Fruit fly (Drosophila melanogaster) whole organism, embryonic: ENCODE results near the gene CG6938.

Source experiments
- ATbp ChIP-seq: fragments of 200-800 bp; sonication (Bioruptor generic); optimal IDR thresholded peaks from 2 replicates; lab custom pipeline; 2017; ENCODE audit warnings: missing biosample characterization, mild to moderate bottlenecking, missing genetic modification characterization, missing genetic modification reagents
- Antp ChIP-seq: fragments of 200-800 bp; sonication (Bioruptor generic); optimal IDR thresholded peaks from 3 replicates; lab custom pipeline; 2016; ENCODE audit warnings: missing biosample characterization, missing genetic modification characterization
- B-H2 ChIP-seq: fragments of 200-800 bp; sonication (Bioruptor generic); optimal IDR thresholded peaks from 2 replicates; lab custom pipeline; 2018; ENCODE audit warnings: missing biosample characterization, mild to moderate bottlenecking, missing genetic modification characterization
- Bdp1 ChIP-seq: fragments of 200-800 bp; sonication (Bioruptor generic); optimal IDR thresholded peaks from 3 replicates; lab custom pipeline; 2016; ENCODE audit warnings: missing biosample characterization, missing genetic modification characterization
- CG10431 ChIP-seq: fragments of 200-800 bp; sonication (Bioruptor generic); optimal IDR thresholded peaks from 3 replicates; lab custom pipeline; 2018; ENCODE audit warnings: missing biosample characterization, mild to moderate bottlenecking, missing genetic modification characterization
- CG10565 ChIP-seq: fragments of 200-800 bp; sonication (Bioruptor generic); optimal IDR thresholded peaks from 3 replicates; lab custom pipeline; 2016; ENCODE audit warnings: missing biosample characterization, mild to moderate bottlenecking, missing genetic modification characterization
- CG11696 ChIP-seq: fragments of 200-800 bp; sonication (Bioruptor generic); IDR thresholded peaks from 2 replicates; pipeline ENCODE4 v1.3.6; 2022; ENCODE audit warnings: missing biosample characterization, missing genetic modification characterization
- CG12236 ChIP-seq: fragments of 200-800 bp; sonication (Bioruptor generic); optimal IDR thresholded peaks from 2 replicates; lab custom pipeline; 2016; ENCODE audit warnings: missing biosample characterization, missing genetic modification characterization
- CG13296 ChIP-seq: fragments of 200-800 bp; sonication (Bioruptor generic); optimal IDR thresholded peaks from 3 replicates; lab custom pipeline; 2018; ENCODE audit warnings: missing biosample characterization, mild to moderate bottlenecking, missing genetic modification characterization
- CG14667 ChIP-seq: fragments of 200-800 bp; sonication (Bioruptor generic); IDR thresholded peaks from 2 replicates; pipeline ENCODE4 v1.3.6; 2022; ENCODE audit warnings: missing biosample characterization, missing genetic modification characterization
- CG15073 ChIP-seq: fragments of 200-800 bp; sonication (Bioruptor generic); optimal IDR thresholded peaks from 2 replicates; lab custom pipeline; 2016; ENCODE audit warnings: missing biosample characterization, missing genetic modification characterization
- CG15269 ChIP-seq: fragments of 200-800 bp; sonication (Bioruptor generic); optimal IDR thresholded peaks from 2 replicates; lab custom pipeline; 2018; ENCODE audit warnings: missing biosample characterization, mild to moderate bottlenecking, missing genetic modification characterization, moderate library complexity
- CG1529 ChIP-seq: fragments of 200-800 bp; sonication (Bioruptor generic); optimal IDR thresholded peaks from 3 replicates; lab custom pipeline; 2018; ENCODE audit warnings: missing biosample characterization, missing genetic modification characterization
- CG16863 ChIP-seq: fragments of 200-800 bp; sonication (Bioruptor generic); optimal IDR thresholded peaks from 3 replicates; lab custom pipeline; 2016; ENCODE audit warnings: missing biosample characterization, missing genetic modification characterization
- CG18764 ChIP-seq: fragments of 200-800 bp; sonication (Bioruptor generic); optimal IDR thresholded peaks from 3 replicates; lab custom pipeline; 2016; ENCODE audit warnings: missing biosample characterization, missing genetic modification characterization
- CG33557 ChIP-seq: fragments of 200-800 bp; sonication (Bioruptor generic); optimal IDR thresholded peaks from 2 replicates; lab custom pipeline; 2019; ENCODE audit warnings: missing biosample characterization, mild to moderate bottlenecking, missing genetic modification characterization, moderate library complexity
- CG3838 ChIP-seq: fragments of 200-800 bp; sonication (Bioruptor generic); optimal IDR thresholded peaks from 3 replicates; lab custom pipeline; 2016; ENCODE audit warnings: missing biosample characterization, missing genetic modification characterization
- CG42726 ChIP-seq: fragments of 200-800 bp; sonication (Bioruptor generic); IDR thresholded peaks from 2 replicates; pipeline ENCODE4 v1.3.6; 2022; ENCODE audit warnings: missing biosample characterization, missing genetic modification characterization; ENCODE audit not compliant: partially characterized antibody
- CG4328 ChIP-seq: fragments of 200-800 bp; sonication (Bioruptor generic); optimal IDR thresholded peaks from 3 replicates; lab custom pipeline; 2017; ENCODE audit warnings: missing biosample characterization, missing genetic modification reagents, missing genetic modification characterization
- CoRest ChIP-seq: fragments of 200-800 bp; sonication (Bioruptor generic); optimal IDR thresholded peaks from 3 replicates; lab custom pipeline; 2018; ENCODE audit warnings: missing biosample characterization, mild to moderate bottlenecking, missing genetic modification characterization, moderate library complexity
- Doc3 ChIP-seq: fragments of 200-800 bp; sonication (Bioruptor generic); IDR thresholded peaks from 3 replicates; pipeline ENCODE4 v1.3.6; 2022; ENCODE audit warnings: missing biosample characterization, missing genetic modification characterization; ENCODE audit not compliant: partially characterized antibody
- Dp ChIP-seq: fragments of 200-800 bp; sonication (Bioruptor generic); optimal IDR thresholded peaks from 2 replicates; lab custom pipeline; 2018; ENCODE audit warnings: missing biosample characterization, mild to moderate bottlenecking, missing genetic modification characterization, moderate library complexity
- Fer1 ChIP-seq: fragments of 200-800 bp; sonication (Bioruptor generic); optimal IDR thresholded peaks from 2 replicates; lab custom pipeline; 2017; ENCODE audit warnings: missing biosample characterization, mild to moderate bottlenecking, missing genetic modification characterization
- Jarid2 ChIP-seq: fragments of 200-800 bp; sonication (Bioruptor generic); optimal IDR thresholded peaks from 3 replicates; lab custom pipeline; 2017; ENCODE audit warnings: mild to moderate bottlenecking, missing biosample characterization, missing genetic modification reagents, missing genetic modification characterization
- MBD-R2 ChIP-seq: fragments of 200-800 bp; sonication (Bioruptor generic); IDR thresholded peaks from 2 replicates; pipeline ENCODE4 v1.3.6; 2022; ENCODE audit warnings: missing biosample characterization, missing genetic modification characterization
- MESR4 ChIP-seq: fragments of 200-800 bp; sonication (Bioruptor generic); optimal IDR thresholded peaks from 2 replicates; lab custom pipeline; 2018; ENCODE audit warnings: missing biosample characterization, mild to moderate bottlenecking, missing genetic modification characterization, moderate library complexity
- MTF-1 ChIP-seq: fragments of 200-800 bp; sonication (Bioruptor generic); optimal IDR thresholded peaks from 2 replicates; lab custom pipeline; 2018; ENCODE audit warnings: missing biosample characterization, mild to moderate bottlenecking, missing genetic modification characterization, borderline replicate concordance
- Med ChIP-seq: fragments of 200-800 bp; sonication (Bioruptor generic); peaks from one replicate; lab custom pipeline; 2016; ENCODE audit warnings: missing biosample characterization, missing genetic modification characterization, mild to moderate bottlenecking, inconsistent platforms, moderate library complexity
- NC2α ChIP-seq: fragments of 200-800 bp; sonication (Bioruptor generic); optimal IDR thresholded peaks from 2 replicates; lab custom pipeline; 2016; ENCODE audit warnings: missing biosample characterization, missing genetic modification characterization
- Oaz ChIP-seq: fragments of 200-800 bp; sonication (Bioruptor generic); IDR thresholded peaks from 2 replicates; pipeline ENCODE4 v1.3.6; 2022; ENCODE audit warnings: missing biosample characterization, missing genetic modification characterization
- Ptx1 ChIP-seq: fragments of 200-800 bp; sonication (Bioruptor generic); IDR thresholded peaks from 2 replicates; pipeline ENCODE4 v1.3.6; 2022; ENCODE audit warnings: missing biosample characterization, missing genetic modification characterization
- Stat92E ChIP-seq, 3 experiments: fragments of >200 bp in 2 of 3; fragments of 200-800 bp in 1 of 3; sonication (Bioruptor generic) in 1 of 3; optimal IDR thresholded peaks; 2 replicates each; lab custom pipeline; 2017 to 2019; ENCODE audit warnings: missing biosample characterization in 3 of 3, missing genetic modification characterization in 3 of 3, mild to moderate bottlenecking in 1 of 3, moderate library complexity in 1 of 3
- Vsx1 ChIP-seq: fragments of 200-800 bp; sonication (Bioruptor generic); optimal IDR thresholded peaks from 2 replicates; lab custom pipeline; 2017; ENCODE audit warnings: missing biosample characterization, mild to moderate bottlenecking, missing genetic modification characterization, missing genetic modification reagents
- Xbp1 ChIP-seq: fragments of 200-800 bp; sonication (Bioruptor generic); optimal IDR thresholded peaks from 3 replicates; lab custom pipeline; 2016; ENCODE audit warnings: missing biosample characterization, mild to moderate bottlenecking, missing genetic modification characterization
- amos ChIP-seq: fragments of 200-800 bp; sonication (Bioruptor generic); IDR thresholded peaks from 2 replicates; pipeline ENCODE4 v1.3.6; 2022; ENCODE audit warnings: missing biosample characterization, missing genetic modification characterization; ENCODE audit not compliant: partially characterized antibody
- ap ChIP-seq: fragments of 200-800 bp; sonication (Bioruptor generic); IDR thresholded peaks from 2 replicates; pipeline ENCODE4 v1.3.6; 2022; ENCODE audit warnings: missing biosample characterization, missing genetic modification characterization
- cg ChIP-seq: fragments of 200-800 bp; sonication (Bioruptor generic); optimal IDR thresholded peaks from 3 replicates; lab custom pipeline; 2019; ENCODE audit warnings: missing biosample characterization, mild to moderate bottlenecking, missing genetic modification characterization, moderate library complexity
- chif ChIP-seq, 2 experiments: fragments of 200-800 bp; sonication (Bioruptor generic); optimal IDR thresholded peaks; 3 replicates each; lab custom pipeline; 2016; ENCODE audit warnings: missing biosample characterization in 2 of 2, missing genetic modification characterization in 2 of 2
- dysf ChIP-seq: fragments of 200-800 bp; sonication (Bioruptor generic); IDR thresholded peaks from 3 replicates; pipeline ENCODE4 v1.3.6; 2022; ENCODE audit warnings: missing biosample characterization, missing genetic modification characterization
- ems ChIP-seq: fragments of 200-800 bp; sonication (Bioruptor generic); optimal IDR thresholded peaks from 3 replicates; lab custom pipeline; 2016; ENCODE audit warnings: missing biosample characterization, missing genetic modification characterization
- hkb ChIP-seq, 2 experiments: fragments of 200-800 bp in 1 of 2; fragments of >200 bp in 1 of 2; sonication (Bioruptor generic) in 1 of 2; IDR thresholded peaks in 1 of 2; optimal IDR thresholded peaks in 1 of 2; 2 replicates each; pipeline versions ENCODE4 v1.3.6 to Lab custom; 2017 to 2022; ENCODE audit warnings: missing biosample characterization in 1 of 2, missing genetic modification characterization in 1 of 2
- org-1 ChIP-seq: fragments of 200-800 bp; sonication (Bioruptor generic); optimal IDR thresholded peaks from 2 replicates; lab custom pipeline; 2017; ENCODE audit warnings: missing biosample characterization, missing genetic modification characterization
- prd ChIP-seq, 3 experiments: fragments of >200 bp in 2 of 3; fragments of 200-800 bp in 1 of 3; sonication (Bioruptor generic) in 1 of 3; optimal IDR thresholded peaks in 2 of 3; IDR thresholded peaks in 1 of 3; 2 replicates in 2 of 3; 3 replicates in 1 of 3; pipeline versions ENCODE4 v1.3.6 to Lab custom; 2017 to 2022; ENCODE audit warnings: missing biosample characterization in 1 of 3, missing genetic modification characterization in 1 of 3
- rib ChIP-seq: fragments of 200-800 bp; sonication (Bioruptor generic); IDR thresholded peaks from 2 replicates; pipeline ENCODE4 v1.3.6; 2022; ENCODE audit warnings: missing biosample characterization, missing genetic modification characterization
- seq ChIP-seq: fragments of 200-800 bp; sonication (Bioruptor generic); IDR thresholded peaks from 2 replicates; pipeline ENCODE4 v1.3.6; 2022; ENCODE audit warnings: missing biosample characterization, missing genetic modification characterization
- sim ChIP-seq: fragments of 200-800 bp; sonication (Bioruptor generic); IDR thresholded peaks from 2 replicates; pipeline ENCODE4 v1.3.6; 2022; ENCODE audit warnings: missing biosample characterization, missing genetic modification characterization
- sima ChIP-seq: fragments of 200-800 bp; sonication (Bioruptor generic); optimal IDR thresholded peaks from 2 replicates; lab custom pipeline; 2016; ENCODE audit warnings: missing biosample characterization, missing genetic modification characterization
- slou ChIP-seq: fragments of 200-800 bp; sonication (Bioruptor generic); optimal IDR thresholded peaks from 3 replicates; lab custom pipeline; 2016; ENCODE audit warnings: missing biosample characterization, missing genetic modification characterization

CG6938 gene

DNA sequence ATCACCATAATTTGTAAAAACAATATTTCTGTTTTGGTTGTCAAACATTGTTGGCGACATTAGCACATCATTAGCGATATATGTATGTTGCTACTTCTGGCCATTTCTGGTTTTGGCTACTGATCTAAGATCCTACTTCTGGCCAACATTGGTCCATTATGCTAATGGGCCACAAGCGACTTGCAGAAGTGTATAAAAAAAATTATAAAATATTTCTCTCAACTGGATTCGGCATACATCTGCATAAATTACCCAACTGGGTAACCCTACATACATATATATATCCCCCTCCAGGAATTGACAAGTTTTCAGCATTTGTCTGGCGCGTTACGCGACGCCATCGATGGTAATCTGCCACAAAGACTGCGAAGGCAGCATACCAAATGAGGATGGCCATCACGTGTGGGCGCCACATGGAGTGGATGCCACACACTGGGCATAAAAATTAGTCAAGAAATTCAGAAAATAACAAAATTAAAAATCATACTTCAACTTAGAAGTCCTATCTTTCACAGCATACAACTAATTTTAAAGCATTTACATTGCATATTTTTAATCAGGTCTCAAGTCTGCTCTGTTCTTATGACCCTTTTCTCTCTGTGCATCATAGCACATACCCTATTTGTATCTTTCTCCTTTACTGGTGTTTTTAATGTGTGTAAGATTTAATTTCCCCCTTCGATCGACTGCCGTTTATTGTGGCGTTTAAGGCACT lies 52.9 kb downstream of the CG6938 start (continued):
- TF ChIP-seq Bdp1 (GFP tag; lab: Kevin White, UChicago) (no peak), sim (GFP tag; lab: Robert Waterston, UW) (peak; percentile 38; the same call in 1 of the 2 replicates), CG14667 (GFP tag; lab: Robert Waterston, UW) (no peak; the same call in 1 of the 2 replicates), slou (GFP tag; lab: Kevin White, UChicago) (no peak), CG1529 (GFP tag; lab: Kevin White, UChicago) (peak; percentile 12), Vsx1 (GFP tag; lab: Kevin White, UChicago) (no peak), dysf (GFP tag; lab: Robert Waterston, UW) (peak; percentile 63; the same call in 2 of the 3 replicates), hkb (optimal IDR thresholded peaks at IDR 0.05; lab: Kevin White, UChicago) (no peak), hkb (GFP tag; IDR thresholded peaks at IDR 0.05; lab: Robert Waterston, UW) (peak; percentile 54), Dp (no peak), MTF-1 (no peak), Stat92E (GFP tag; optimal IDR thresholded peaks at IDR 0.05; lab: Kevin White, UChicago) (no peak), Doc3 (GFP tag; lab: Robert Waterston, UW) (no peak), B-H2 (GFP tag; lab: Kevin White, UChicago) (no peak), CG4328 (GFP tag; lab: Kevin White, UChicago) (no peak), chif (GFP tag; optimal IDR thresholded peaks at IDR 0.05; lab: Kevin White, UChicago) (peak; percentile 18 to 46), rib (no peak), CG13296 (GFP tag; lab: Kevin White, UChicago) (no peak), Jarid2 (GFP tag; lab: Kevin White, UChicago) (no peak), Xbp1 (GFP tag; lab: Kevin White, UChicago) (peak; percentile 21), cg (GFP tag; lab: Kevin White, UChicago) (no peak), Antp (GFP tag; lab: Kevin White, UChicago) (no peak), prd (optimal IDR thresholded peaks at IDR 0.05; lab: Kevin White, UChicago) (no peak), prd (GFP tag; IDR thresholded peaks at IDR 0.05; lab: Robert Waterston, UW) (peak; percentile 65), MBD-R2 (GFP tag; lab: Robert Waterston, UW) (peak; percentile 42; the same call in 1 of the 2 replicates), CG11696 (no peak), Ptx1 (GFP tag; lab: Robert Waterston, UW) (peak; percentile 60), CG3838 (GFP tag; lab: Kevin White, UChicago) (no peak), org-1 (GFP tag; lab: Kevin White, UChicago) (no peak), Fer1 (GFP tag; lab: Kevin White, UChicago) (no peak), CG10431 (GFP tag; lab: Kevin White, UChicago) (no peak), CG18764 (GFP tag; lab: Kevin White, UChicago) (peak; percentile 28), seq (no peak), CG33557 (GFP tag; lab: Kevin White, UChicago) (peak; percentile 27), ems (GFP tag; lab: Kevin White, UChicago) (peak; percentile 30), Oaz (GFP tag; lab: Robert Waterston, UW) (no peak), ATbp (GFP tag; lab: Kevin White, UChicago) (peak; percentile 31), NC2α (GFP tag; lab: Kevin White, UChicago) (no peak), CG10565 (GFP tag; lab: Kevin White, UChicago) (no peak), ap (0 out of 2 replicates have a peak, but pooled peaks have one; percentile 35), sima (GFP tag; lab: Kevin White, UChicago) (no peak), CG12236 (no peak), CG15269 (tag; lab: Kevin White, UChicago) (no peak), CG16863 (GFP tag; lab: Kevin White, UChicago) (peak; percentile 20), CG15073 (GFP tag; lab: Kevin White, UChicago) (no peak), MESR4 (GFP tag; lab: Kevin White, UChicago) (no peak), amos (GFP tag; lab: Robert Waterston, UW) (no peak), Med (peak; percentile 75), CG42726 (no peak), CoRest (tag; lab: Kevin White, UChicago) (peak; percentile 27)
